Fruit fly (Drosophila melanogaster) whole organism: Measurements from ENCODE around the gene CG7910.

Source experiments
- CG8478 ChIP-seq: fragments of >200 bp; optimal IDR thresholded peaks from 2 replicates; lab custom pipeline; 2018; ENCODE audit warnings: inconsistent platforms
- pan ChIP-seq: fragments of >200 bp; optimal IDR thresholded peaks from 2 replicates; lab custom pipeline; 2017
- psq ChIP-seq: fragments of >200 bp; optimal IDR thresholded peaks from 2 replicates; lab custom pipeline; 2017

DNA sequence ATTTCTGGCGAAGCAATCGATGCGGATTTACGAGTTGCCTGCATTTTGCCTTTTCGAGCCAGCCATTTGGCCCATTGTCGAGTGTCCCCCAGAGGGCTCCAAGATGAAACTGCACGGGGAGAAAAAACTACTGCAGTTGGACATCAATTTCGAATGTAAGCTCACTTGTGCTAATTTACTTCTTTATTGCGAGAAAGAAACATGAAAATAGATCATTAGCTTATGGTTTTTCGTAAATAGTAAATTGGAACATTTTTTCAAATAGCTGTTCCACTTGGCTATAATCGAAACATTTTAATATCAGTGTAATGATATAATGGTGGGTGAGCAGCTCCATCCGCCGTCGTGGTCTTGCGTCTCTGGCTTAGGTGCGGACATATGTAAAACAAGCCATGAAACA, 45.3 kb downstream of the CG7910 start:
- no peak for TF ChIP-seq CG8478 (lab: Kevin White, UChicago)
- TF ChIP-seq pan = no peak
- TF ChIP-seq psq (lab: Kevin White, UChicago) = no peak
